Fruit fly (Drosophila melanogaster): ENCODE data around the gene CG44005.

The CG44005 gene

DNA sequence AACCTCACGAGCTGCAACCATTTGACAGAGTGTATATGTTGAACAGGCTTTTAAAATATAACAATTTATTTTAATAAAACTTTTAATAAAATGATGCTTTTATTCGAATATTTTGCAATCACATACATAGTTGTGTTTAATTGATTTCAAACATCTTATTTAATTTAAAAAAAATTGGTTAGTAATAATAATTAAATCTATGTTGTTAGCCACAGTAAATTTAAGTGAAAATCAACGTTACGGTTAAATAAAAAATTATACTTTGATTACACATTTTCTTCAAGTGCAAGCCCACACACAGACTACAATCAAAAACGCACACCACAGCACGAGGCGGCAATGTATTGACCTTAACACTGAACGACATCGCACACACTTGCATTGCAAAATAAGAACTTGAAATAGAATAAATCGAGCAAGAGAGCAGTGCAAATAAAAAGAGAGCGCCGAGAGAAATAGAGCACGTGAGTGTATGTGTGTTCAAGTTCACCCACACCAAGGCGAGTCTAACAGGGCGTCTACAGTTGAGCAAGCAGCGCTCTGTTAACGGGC is 8.9 kb downstream of the CG44005 start:
- no peak for TF ChIP-seq CG8478 (optimal IDR thresholded peaks at IDR 0.05)
- TF ChIP-seq CTCF (optimal IDR thresholded peaks at IDR 0.05) = no peak

dm6 chr3L:18061713-18062365 is 10.1 kb downstream of the CG44005 start:
- no peak for TF ChIP-seq CTCF (optimal IDR thresholded peaks at IDR 0.05)
- no peak for TF ChIP-seq CG8478 (optimal IDR thresholded peaks at IDR 0.05)

dm6 chr3L:18061240-18061639 is 10.7 kb downstream of the CG44005 start:
- TF ChIP-seq CG8478 (optimal IDR thresholded peaks at IDR 0.05) (no peak), CTCF (optimal IDR thresholded peaks at IDR 0.05) (no peak)

DNA sequence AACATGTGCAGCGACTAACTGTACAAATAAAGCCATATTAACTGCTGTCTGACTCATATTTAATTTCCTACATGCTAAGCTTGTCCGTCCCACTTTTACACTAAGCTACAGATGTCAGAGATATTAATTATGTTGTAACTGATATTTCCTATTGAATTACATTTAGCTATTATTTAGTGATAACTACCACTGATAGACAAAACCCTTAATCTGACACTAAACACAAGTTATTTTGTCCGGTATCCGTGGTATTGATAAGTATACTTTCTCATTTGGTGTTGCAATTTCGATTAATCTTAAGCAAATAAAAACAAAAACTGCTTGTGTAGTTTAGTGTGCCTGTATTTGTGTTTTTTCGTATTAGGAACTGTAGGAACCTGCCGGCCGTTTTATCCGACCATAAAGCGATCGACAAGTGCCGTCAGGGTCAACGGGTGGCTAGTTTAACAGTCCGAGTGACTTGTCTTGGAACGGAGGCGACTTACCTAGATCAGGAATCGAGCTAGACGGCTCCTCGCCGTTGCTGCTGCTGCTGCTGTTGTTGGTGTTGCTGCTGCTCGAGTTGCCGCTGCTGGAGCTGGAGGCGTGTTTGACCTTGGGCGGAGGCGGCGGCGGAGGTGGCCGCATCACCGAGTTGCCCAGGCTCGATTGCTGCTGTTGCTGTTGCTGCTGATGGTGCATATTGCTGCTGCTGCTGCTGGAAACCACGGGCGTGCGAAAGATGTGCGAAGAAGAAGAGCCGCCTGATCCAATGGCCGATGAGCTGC is 14.0 kb downstream of the CG44005 start:
- TF ChIP-seq CTCF (optimal IDR thresholded peaks at IDR 0.05) = no peak
- TF ChIP-seq CG8478 (optimal IDR thresholded peaks at IDR 0.05) = no peak

DNA sequence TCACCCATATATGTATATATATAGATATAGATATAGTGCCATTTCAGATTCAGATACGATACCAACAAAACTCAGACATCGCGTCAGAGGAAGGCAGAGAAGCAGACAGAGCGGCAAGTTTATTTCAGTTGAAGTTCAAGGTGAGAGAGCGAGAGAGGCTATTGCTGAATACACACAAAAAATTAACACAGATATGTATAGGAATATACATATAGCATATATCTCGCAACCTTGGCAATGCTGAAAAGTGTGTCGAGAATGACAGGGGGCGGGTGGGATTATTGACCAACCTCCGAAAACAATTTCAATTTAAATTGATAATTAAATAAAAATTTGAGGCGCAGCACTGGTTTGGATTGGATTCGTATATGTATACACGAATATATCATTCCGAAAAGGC is 14.9 kb downstream of the CG44005 start:
- no peak for TF ChIP-seq CTCF (optimal IDR thresholded peaks at IDR 0.05)
- TF ChIP-seq CG8478 (optimal IDR thresholded peaks at IDR 0.05) = no peak

DNA sequence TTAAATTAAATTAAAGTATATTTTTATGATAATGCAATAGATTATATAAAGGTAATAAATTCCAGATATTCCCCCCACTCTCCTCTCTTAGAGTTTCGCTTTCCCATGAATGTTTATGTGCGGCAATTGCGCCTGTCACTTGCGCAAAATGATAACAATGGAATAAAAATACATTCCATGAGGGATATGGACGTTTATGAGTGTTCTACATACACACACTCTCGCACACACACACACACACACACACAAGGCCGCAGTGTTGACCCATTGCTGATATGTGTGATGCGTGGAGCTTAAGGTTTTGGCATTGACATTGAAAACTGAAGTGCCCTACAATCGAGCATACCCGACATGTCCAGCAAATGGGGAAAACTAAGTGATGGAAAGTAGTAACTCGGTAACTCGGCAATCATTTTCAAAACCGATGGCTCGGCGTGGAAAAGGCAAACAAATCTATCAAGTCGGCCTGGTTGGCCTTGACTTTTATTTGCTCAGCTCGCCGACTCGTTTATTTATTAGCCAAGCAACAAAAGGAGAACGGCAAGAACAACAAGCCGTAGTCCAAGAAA is 25.2 kb downstream of the CG44005 start:
- no peak for TF ChIP-seq CTCF (optimal IDR thresholded peaks at IDR 0.05)
- no peak for TF ChIP-seq CG8478 (optimal IDR thresholded peaks at IDR 0.05)

DNA sequence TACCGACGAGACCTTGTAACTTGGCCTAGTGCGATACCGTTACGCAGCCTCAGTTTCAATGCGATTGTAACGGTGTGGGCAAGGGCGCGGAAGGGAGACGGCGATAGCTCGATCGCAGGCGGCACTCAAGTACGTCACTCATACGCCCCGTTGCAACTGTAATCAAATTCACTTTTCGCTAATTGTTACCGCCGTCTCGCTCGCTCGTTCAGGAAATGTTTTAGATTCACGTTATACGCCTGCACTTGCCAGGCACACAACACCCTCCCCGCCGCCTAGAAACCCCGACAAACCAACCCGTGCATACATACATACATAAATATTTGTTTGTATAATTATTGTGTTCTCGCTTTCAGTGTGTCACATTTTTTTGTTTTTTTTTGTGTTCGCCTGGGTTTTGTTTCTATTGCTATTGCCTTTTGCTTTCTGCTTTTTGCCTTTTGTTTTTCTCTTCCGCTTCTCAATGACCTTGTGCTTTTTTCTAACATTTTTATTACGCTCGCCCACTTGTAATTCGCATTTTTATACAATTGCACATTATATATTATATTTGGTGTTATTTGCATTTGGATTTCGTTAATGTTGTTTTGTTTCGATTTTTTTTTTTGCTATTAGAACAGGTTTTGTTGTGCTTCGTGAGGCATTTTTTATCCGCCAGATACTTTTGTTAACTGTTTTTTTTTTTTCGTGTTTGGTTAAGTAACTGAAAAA is 27.4 kb downstream of the CG44005 start:
- TF ChIP-seq CTCF (optimal IDR thresholded peaks at IDR 0.05) = no peak
- TF ChIP-seq CG8478 (optimal IDR thresholded peaks at IDR 0.05) = no peak

- TF ChIP-seq CTCF (optimal IDR thresholded peaks at IDR 0.05) (no peak), CG8478 (optimal IDR thresholded peaks at IDR 0.05) (no peak)
These were observed 29.5 kb downstream of the CG44005 start, which contains the start of gene CG42393 for dm6 chr3L:18042433-18042832. Gene CG42393 (plus strand): TSS chr3L:18042733.

DNA sequence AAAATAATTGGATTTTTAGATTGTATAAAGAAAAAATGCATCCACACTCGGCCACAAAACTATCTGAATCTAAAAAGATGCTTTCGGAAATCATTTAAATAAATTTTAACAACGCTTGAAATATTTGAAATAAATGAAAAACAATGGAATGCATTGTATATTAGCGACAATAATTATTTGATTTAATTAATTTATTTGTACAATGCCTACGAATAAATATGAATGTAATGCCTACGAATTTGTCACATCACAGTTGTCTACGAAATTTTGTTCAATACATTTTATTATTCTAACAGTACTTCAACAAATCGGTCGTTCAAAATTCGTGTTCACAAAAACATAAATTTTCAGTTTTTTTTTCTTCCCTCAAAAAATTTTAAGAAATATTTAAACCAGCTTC is 31.9 kb downstream of the CG44005 start, which contains the start of gene CG32192:
Gene CG32192 (plus strand): TSS at position 301 of the 400 bp plus-strand sequence.
- TF ChIP-seq CG8478 (optimal IDR thresholded peaks at IDR 0.05) (no peak), CTCF (optimal IDR thresholded peaks at IDR 0.05) (no peak)

DNA sequence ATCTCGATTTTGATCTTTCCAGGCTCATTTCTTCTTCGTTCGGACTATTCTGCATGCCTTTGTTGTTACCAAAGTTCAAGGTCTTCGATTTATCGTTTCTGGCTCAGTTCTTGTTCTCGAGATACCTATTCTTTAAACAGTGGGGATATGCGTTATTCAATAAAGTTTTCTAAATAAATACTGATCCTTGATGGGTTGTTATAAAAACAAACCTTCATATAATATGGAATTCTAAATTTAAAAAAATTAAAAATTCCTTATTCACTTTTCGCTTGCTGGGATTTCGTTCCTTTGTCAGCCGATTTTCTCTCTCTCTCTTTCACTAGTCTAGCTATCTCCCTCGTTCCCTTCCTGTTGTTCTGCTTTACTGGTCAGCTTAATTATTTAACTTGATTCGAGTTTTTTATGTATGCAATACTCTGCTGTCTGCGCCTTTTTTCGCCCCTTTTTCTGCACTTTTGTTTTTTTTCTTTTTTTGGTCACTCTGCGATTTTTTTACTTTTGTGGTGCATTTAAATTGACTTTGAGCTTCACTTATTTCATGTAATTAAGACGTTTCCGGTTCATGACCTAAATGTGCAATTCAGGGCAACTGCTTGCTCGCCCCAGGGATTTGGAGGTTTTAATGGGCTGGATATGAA is 33.7 kb downstream of the CG44005 start:
- no peak for TF ChIP-seq CG8478 (optimal IDR thresholded peaks at IDR 0.05)
- no peak for TF ChIP-seq CTCF (optimal IDR thresholded peaks at IDR 0.05)

DNA sequence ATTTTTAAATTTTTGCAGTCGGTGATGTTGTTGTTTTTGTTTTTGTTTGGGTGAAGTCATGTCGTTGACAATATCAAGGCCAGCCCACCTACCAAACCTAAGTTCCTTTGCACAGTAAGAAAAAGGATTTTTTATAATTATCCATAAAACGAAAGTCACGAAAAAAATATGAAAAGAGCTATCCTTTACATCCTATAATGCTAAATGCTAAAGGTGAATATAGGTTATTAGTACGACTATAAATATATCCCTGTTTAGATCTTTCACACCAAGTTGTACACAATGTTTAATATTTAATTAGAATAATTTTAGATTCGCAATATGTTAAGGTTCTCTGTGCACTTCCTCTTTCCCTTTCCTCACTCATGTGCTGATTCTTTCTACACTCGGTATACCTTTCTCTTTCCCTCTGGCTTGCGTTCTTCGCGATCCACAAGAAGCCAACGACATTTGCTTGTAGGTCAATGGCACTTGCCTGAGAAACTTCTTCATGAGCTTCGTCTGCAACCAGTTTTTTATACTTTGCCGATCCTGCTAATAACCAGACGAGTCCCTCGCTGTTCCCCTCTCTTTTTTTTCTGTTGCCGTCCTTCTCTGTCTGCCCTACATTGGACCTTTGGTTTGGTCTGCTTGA is 34.3 kb downstream of the CG44005 start:
- TF ChIP-seq CTCF (optimal IDR thresholded peaks at IDR 0.05) (no peak), CG8478 (optimal IDR thresholded peaks at IDR 0.05) (no peak)

DNA sequence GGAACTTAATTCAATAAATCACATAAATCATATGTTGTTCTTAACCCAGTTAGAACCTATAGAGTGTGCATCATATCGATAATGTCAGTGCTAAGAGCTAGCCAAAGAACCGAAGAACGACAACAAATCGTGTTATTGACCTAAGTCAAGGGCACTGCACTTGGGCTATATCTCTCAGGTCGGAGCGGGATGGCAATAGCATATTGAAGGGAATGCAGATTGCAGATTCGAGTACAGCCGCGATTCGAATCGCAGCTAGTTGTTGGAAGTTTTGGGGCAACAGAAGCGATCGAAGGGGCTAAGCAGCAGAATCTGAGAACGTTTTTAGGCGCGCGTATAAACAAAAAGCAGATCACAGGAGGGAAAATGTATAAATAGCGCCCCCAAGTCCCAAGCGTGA is 34.9 kb downstream of the CG44005 start:
- TF ChIP-seq CTCF (optimal IDR thresholded peaks at IDR 0.05) = no peak
- TF ChIP-seq CG8478 (optimal IDR thresholded peaks at IDR 0.05) = no peak

DNA sequence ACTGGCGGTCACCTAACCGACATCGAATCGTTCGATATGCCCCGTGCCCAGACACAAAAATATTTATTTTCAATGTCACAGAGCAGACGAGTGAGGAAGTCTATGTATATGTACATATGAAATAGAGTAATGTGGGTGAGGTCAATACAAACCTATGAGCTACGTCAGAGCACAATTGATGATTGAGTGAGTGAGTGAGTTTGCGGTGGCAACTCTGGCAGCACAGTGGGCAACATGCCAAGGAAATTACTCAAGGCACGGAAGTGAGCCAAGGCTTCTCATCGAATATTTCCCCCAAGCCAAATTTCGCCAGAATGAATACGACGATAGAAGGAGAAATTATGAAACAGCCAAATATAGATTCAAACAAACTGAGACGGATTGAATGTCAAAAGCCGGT is 37.4 kb downstream of the CG44005 start:
- TF ChIP-seq CTCF (optimal IDR thresholded peaks at IDR 0.05) = no peak
- TF ChIP-seq CG8478 (optimal IDR thresholded peaks at IDR 0.05) = no peak
